Worm (Caenorhabditis elegans) whole organism, L3 larva: ENCODE results near the gene R02F2.1.

Experiments used
- elt-3 ChIP-seq, 3 experiments: fragments of 150-350 bp in 1 of 3; sonication (generic microtip) in 2 of 3; optimal IDR thresholded peaks; 2 replicates in 2 of 3; 4 replicates in 1 of 3; lab custom pipeline; 2014 to 2017; ENCODE audit warnings: missing biosample characterization in 3 of 3, missing genetic modification characterization in 3 of 3
- lin-15B ChIP-seq: fragments of 150-350 bp; optimal IDR thresholded peaks from 2 replicates; lab custom pipeline; 2014; ENCODE audit warnings: missing biosample characterization, missing genetic modification characterization
- mdl-1 ChIP-seq: fragments of 150-350 bp; optimal IDR thresholded peaks from 2 replicates; lab custom pipeline; 2014; ENCODE audit warnings: missing biosample characterization, missing genetic modification characterization
- pha-4 ChIP-seq: fragments of 150-350 bp; optimal IDR thresholded peaks from 2 replicates; lab custom pipeline; 2014; ENCODE audit warnings: missing biosample characterization, missing genetic modification reagents, missing genetic modification characterization
- skn-1 ChIP-seq: fragments of 150-350 bp; optimal IDR thresholded peaks from 2 replicates; lab custom pipeline; 2014; ENCODE audit warnings: missing biosample characterization, missing genetic modification characterization

- TF ChIP-seq skn-1 (tag; lab: Kevin White, UChicago) (no peak), pha-4 (tag; lab: Kevin White, UChicago) (no peak), mdl-1 (tag; lab: Kevin White, UChicago) (no peak), lin-15B (no peak), elt-3 (tag; optimal IDR thresholded peaks at IDR 0.05; lab: Kevin White, UChicago) (no peak)
These were observed 24.3 kb downstream of the R02F2.1 start, which contains the start of gene dex-1 for ce11 chrIII:5525973-5526372.
